Worm (Caenorhabditis elegans) whole organism, young adult: ENCODE results near the gene gfi-1.

Experiments used
- F10E7.11 ChIP-seq: sonication (generic microtip); optimal IDR thresholded peaks from 2 replicates; lab custom pipeline; 2017; ENCODE audit warnings: mild to moderate bottlenecking, missing genetic modification characterization, moderate library complexity, missing compliant biosample characterization
- F39B2.1 ChIP-seq: fragments of 200-800 bp; sonication (Bioruptor generic); IDR thresholded peaks from 2 replicates; pipeline ENCODE4 v1.3.6; 2022; ENCODE audit warnings: missing genetic modification reagents, missing genetic modification characterization, missing compliant biosample characterization
- Y79H2A.3 ChIP-seq: fragments of 200-800 bp; sonication (Bioruptor generic); conservative IDR thresholded peaks from 2 replicates; pipeline ENCODE4 v1.3.6; 2022; ENCODE audit warnings: missing genetic modification reagents, missing genetic modification characterization, missing compliant biosample characterization
- athp-1 ChIP-seq: sonication (generic microtip); optimal IDR thresholded peaks from 2 replicates; lab custom pipeline; 2017; ENCODE audit warnings: mild to moderate bottlenecking, missing genetic modification characterization, missing compliant biosample characterization
- madf-6 ChIP-seq: fragments of 200-800 bp; sonication (Bioruptor generic); IDR thresholded peaks from 2 replicates; pipeline ENCODE4 v1.3.6; 2022; ENCODE audit warnings: missing genetic modification reagents, missing genetic modification characterization, missing compliant biosample characterization
- nhr-179 ChIP-seq: sonication (generic microtip); optimal IDR thresholded peaks from 2 replicates; lab custom pipeline; 2016; ENCODE audit warnings: mild to moderate bottlenecking, missing genetic modification characterization, missing compliant biosample characterization
- sdz-38 ChIP-seq: sonication (generic microtip); optimal IDR thresholded peaks from 2 replicates; lab custom pipeline; 2016; ENCODE audit warnings: missing genotype, missing genetic modification characterization, missing compliant biosample characterization
- unc-62 ChIP-seq: fragments of 150-350 bp; optimal IDR thresholded peaks from 2 replicates; lab custom pipeline; 2014; ENCODE audit warnings: missing biosample characterization, missing genetic modification reagents, missing genetic modification characterization

- no peak for TF ChIP-seq Y79H2A.3 (GFP tag; lab: Robert Waterston, UW)
- no peak for TF ChIP-seq madf-6 (GFP tag; lab: Robert Waterston, UW)
- no peak for TF ChIP-seq F10E7.11 (tag; lab: Kevin White, UChicago)
- no peak for TF ChIP-seq unc-62 (GFP tag; lab: Kevin White, UChicago)
- no peak for TF ChIP-seq F39B2.1
- no peak for TF ChIP-seq athp-1 (tag; lab: Kevin White, UChicago)
- no peak for TF ChIP-seq nhr-179
- no peak for TF ChIP-seq sdz-38 (tag; lab: Kevin White, UChicago)
These were observed 15.3 kb upstream of the gfi-1 start, which contains the start of gene cht-6 for ce11 chrV:6414985-6415384.
